Worm (Caenorhabditis elegans): ENCODE data around the gene cct-5.

The cct-5 gene

ce11 chrIII:4487271-4487670 lies 20.6 kb downstream of the cct-5 start:
- TF ChIP-seq unc-62 (GFP tag; optimal IDR thresholded peaks at IDR 0.05): no peak

DNA sequence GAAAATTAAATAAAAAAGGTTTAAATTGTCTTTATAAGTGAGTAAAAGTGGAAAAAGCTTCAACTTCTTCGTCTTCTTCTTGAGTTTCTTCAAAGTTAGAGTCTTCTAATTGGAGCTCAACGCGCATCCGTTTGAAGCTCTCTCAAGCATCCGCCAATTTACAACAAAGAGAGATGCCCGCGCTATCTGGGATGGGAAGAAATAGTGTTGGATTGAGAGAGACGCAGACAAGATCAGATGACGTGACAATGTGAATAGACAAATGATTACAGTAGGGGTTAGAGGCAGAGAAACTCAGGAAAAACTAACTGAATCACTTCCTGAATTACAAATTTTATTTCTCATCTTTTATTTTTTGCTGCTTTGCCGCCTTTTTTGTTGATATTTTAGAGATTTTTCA lies 24.9 kb downstream of the cct-5 start:
- no peak for TF ChIP-seq unc-62 (GFP tag; optimal IDR thresholded peaks at IDR 0.05)

- TF ChIP-seq unc-62 (GFP tag; optimal IDR thresholded peaks at IDR 0.05): no peak
Observed at ce11 chrIII:4481787-4482186, 26.1 kb downstream of the cct-5 start.

ce11 chrIII:4477472-4477871 lies 30.4 kb downstream of the cct-5 start, which contains the start of gene ins-17:
Gene ins-17, minus strand, starts transcription at chrIII:4477572.
- TF ChIP-seq unc-62 (GFP tag; optimal IDR thresholded peaks at IDR 0.05): no peak

DNA sequence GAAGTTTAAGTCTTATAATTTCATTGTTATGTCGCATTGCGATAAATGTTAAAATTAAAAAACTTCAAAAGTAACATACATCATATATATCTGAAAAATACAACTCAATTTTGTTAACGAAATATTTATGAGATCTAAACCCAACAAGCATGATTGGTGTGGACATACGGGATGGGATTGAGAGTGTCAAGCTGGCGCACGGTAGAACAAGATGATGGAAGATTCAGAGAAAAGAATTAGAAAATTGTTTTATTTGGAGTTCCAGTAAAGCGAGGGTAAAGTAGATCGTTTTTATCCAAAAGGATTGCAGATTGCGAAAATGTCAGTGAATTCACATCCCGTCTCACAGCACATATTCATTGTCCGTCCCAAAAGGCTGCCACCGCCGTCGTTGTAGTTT lies 31.1 kb downstream of the cct-5 start:
- TF ChIP-seq unc-62 (GFP tag; optimal IDR thresholded peaks at IDR 0.05): no peak

DNA sequence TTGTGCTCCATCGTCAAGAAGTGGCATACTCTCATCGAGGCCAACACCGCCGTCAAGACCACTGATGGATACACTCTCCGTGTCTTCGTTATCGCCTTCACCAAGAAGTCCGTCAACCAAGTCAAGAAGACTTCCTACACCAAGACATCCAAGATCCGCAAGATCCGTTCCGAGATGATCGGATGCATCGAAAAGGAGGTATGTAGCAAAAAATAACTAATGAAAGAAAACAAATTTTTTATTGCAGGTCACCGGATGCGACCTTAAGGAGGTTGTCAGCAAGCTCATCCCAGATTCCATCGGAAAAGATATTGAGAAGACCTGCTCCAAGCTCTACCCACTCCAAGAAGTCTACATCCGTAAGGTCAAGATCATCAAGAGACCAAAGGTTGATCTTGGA lies 31.6 kb downstream of the cct-5 start:
- TF ChIP-seq unc-62 (GFP tag; optimal IDR thresholded peaks at IDR 0.05): no peak

DNA sequence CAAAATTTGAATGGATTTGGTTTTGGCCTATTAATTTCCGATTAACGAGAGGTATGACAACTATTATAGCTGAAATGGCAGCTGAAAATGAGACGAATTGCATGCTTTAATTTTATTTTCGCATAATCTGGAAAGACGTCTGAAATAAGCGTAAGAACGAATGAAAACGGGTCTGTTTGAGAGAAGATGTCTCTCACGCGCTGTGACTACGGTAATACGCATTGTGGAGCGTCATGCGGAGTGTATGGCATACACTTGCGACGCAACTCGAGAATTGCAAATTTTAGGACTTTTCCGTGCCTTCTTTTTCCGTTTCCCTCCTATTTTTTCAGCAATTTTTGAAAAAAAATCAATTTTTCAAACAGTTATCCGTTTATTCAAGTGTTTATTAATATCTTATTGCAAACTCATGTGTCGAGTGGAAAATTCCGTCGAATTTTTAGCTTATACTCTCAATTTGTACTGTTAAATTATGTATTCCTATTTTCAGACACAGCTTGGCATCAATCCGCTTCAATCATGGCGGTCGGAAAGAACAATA lies 32.4 kb downstream of the cct-5 start, which contains the start of gene rps-1:
TSS of gene rps-1 (plus strand) at position 491 of the 541 bp plus-strand sequence.
- TF ChIP-seq unc-62 (GFP tag; optimal IDR thresholded peaks at IDR 0.05): no peak

DNA sequence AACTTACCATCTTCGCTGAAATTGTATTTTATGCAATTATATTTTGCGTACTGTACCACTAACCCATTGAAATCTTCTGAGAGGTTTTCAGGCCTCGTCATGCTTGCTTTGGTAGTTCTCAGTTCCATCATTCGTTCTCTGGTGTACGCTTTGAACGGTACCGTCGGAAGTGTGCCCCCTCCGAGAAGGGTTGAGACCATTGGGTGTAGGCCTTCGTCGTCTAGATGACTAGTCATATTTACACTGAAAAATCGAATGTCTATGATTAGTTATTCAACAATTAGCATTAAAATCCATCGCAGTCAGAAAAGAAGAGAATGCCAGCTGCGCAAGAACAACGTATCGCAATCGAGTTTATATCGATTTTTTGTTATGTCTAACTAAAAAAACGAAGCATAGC lies 33.0 kb downstream of the cct-5 start, which contains the start of gene ifet-1:
TSS of gene ifet-1 (minus strand) at position 243 of the 400 bp plus-strand sequence.
- no peak for TF ChIP-seq unc-62 (GFP tag; optimal IDR thresholded peaks at IDR 0.05)

- TF ChIP-seq unc-62 (GFP tag; optimal IDR thresholded peaks at IDR 0.05): no peak
Observed at ce11 chrIII:4470793-4471192, 37.1 kb downstream of the cct-5 start.

DNA sequence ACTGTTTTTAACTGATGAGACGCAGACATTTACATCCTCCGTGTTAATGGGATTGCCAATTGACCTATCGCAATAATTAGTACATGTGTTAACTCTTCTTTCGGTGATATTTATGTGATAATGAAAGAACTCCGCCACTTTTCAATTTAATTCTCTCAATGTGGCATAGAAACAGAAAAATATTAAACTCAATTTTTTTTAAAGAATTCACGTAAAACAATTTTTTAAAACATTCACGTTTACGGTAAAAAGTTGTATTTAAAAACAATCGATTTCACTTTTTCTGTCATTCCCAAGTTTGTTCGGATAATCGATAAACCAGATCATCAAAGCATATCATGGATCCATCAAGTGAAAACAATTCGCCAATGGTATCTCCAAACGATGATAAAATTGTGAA lies 39.1 kb downstream of the cct-5 start, which contains the start of gene mstr-2:
TSS of gene mstr-2 (plus strand) at position 301 of the 400 bp plus-strand sequence.
- TF ChIP-seq unc-62 (GFP tag; optimal IDR thresholded peaks at IDR 0.05): no peak

DNA sequence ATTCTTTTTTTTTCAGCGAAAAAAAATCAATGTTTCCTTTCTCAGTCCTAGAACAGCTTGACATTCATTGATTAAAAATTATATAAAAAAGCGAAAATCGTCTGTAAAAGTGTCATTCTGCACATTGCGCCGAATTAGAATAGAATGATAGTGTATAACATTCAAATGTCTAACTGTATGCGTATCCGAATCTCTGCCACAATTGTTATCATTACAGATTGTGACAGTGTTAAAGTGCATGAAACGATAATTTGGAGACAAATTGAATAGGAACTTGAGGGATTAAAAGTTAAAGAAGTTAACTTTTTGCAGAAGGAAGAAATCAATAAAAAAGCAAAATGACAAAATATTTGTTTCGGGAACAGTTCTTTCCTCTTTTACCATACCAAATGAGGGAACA lies 39.5 kb downstream of the cct-5 start:
- TF ChIP-seq unc-62 (GFP tag; optimal IDR thresholded peaks at IDR 0.05): no peak

ce11 chrIII:4467277-4467676 lies 40.6 kb downstream of the cct-5 start, which contains the start of gene ndg-4:
Gene ndg-4, minus strand, starts transcription at chrIII:4467377.
- TF ChIP-seq unc-62 (GFP tag; optimal IDR thresholded peaks at IDR 0.05): no peak

ce11 chrIII:4461337-4461736 lies 46.6 kb downstream of the cct-5 start:
- no peak for TF ChIP-seq unc-62 (GFP tag; optimal IDR thresholded peaks at IDR 0.05)

- TF ChIP-seq unc-62 (GFP tag; optimal IDR thresholded peaks at IDR 0.05): no peak
Observed at ce11 chrIII:4460242-4460641, 47.7 kb downstream of the cct-5 start.

DNA sequence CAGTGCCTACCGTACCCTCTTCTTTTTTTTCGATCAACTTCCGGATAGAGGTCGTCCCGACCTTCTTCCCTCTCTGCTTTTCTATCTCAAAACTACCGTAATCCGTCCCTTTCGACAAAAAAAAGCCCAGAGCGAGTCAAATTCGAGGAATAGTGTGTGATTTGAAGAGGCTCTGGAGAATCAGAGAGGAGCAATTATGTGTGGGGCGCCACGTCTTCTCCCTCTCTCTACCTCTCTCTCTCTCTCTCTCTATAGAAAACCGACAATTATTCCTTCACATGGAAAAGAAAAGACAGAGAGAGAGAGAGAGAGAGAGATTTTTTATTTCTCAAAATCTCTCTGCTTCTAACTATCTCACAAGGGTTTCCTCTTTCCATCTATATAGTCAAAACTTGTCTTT lies 51.3 kb downstream of the cct-5 start:
- no peak for TF ChIP-seq unc-62 (GFP tag; optimal IDR thresholded peaks at IDR 0.05)

DNA sequence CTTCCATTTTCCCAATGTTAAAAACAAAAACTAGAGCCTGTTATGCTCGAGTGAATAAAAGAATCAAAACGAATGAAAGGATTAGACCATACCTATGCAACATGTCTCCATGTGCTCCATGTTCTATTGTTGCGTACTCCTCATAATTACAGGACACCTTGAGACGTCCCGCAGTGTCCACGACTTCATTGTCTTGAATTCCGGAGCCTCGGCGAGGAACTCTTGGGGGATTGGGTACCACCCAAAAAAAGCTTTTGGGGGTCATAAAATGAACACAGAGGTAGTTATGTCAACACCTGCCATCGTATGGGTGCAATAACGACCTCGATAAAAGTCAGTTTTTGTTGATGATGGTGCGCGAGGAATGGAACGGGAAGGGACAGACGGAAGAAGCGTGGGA lies 53.0 kb downstream of the cct-5 start:
- no peak for TF ChIP-seq unc-62 (GFP tag; optimal IDR thresholded peaks at IDR 0.05)

ce11 chrIII:4453768-4454167 lies 54.1 kb downstream of the cct-5 start:
- TF ChIP-seq unc-62 (GFP tag; optimal IDR thresholded peaks at IDR 0.05): no peak

- no peak for TF ChIP-seq unc-62 (GFP tag; optimal IDR thresholded peaks at IDR 0.05)
Observed at ce11 chrIII:4453301-4453700, 54.6 kb downstream of the cct-5 start.

Data from whole organism, dauer.